Fruit fly (Drosophila melanogaster): ENCODE measurements around the gene Lamp1.
A peak's percentile ranks its signal among the peaks of the same experiment; 100 is the strongest.

Gene Lamp1

DNA sequence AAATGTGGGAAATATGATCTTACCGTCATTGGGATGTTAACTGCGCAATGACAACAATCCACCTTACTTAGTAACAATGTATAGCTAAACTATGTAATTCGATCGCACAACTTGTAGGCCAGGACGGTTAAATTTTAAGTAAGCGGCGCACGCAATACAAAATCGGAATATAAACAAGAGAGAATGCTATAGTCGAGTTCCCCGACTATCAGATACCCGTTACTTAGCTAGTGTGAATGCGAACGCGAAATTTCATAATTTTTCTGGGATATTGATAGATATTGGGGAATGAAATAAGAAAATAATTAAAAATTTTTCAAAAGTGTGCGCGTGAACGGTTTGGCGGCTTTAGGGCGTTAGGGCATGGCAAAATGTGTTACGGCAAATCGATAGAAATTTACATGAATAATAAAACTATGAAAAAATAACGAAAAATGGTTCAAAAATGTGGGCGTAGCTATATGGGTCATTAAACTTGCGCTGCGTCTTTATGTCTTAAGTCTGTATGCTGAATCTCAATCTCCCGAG is 48.9 kb downstream of the Lamp1 start:
- TF ChIP-seq Pif1A (GFP tag; optimal IDR thresholded peaks at IDR 0.05) (no peak), CG10348 (GFP tag; IDR thresholded peaks at IDR 0.05) (no peak), CG9948 (tag; optimal IDR thresholded peaks at IDR 0.05) (no peak)

DNA sequence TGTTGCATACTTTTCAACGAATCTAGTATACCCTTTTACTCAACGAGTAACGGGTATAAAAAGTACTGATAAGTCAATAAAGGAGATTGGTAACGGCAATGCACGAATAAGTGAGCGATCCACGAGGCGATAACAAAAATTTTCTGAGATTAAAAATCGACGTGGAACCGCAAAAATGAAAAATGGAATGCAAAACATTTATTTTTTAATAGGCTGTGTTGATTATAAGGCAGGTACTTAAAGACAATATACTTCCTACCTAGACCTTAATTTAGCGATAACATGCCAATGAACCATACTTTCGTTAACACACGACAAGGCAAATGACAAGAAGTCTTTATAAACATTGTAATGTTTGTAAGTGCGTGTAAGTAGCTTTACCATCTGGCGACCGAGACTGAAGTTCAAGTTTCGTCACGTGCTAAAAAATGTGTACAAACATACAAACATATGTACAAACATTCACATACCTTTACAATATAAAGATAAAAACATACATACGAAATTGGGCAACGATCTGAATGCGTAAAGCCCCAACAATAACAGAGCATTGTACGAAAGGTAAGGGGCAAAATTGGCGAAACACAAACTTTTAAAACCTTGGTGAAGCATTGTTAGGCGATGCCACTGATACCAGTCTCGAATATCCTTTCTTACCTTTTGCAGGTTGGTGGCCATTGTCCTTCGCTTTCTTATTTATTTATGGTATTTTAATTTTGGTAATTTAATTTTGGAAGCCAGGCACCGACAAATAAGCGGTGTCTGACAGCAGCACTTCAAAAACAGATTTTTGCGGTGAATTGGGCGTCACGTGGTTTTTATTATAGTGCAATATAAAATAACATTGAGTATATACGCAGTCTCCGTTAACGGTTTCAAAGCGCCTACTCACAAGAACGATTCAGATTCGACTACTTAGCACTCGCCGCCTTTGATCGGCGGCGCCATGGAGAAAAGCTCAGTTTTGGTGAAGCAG is 49.8 kb downstream of the Lamp1 start:
- TF ChIP-seq EcR (GFP tag; optimal IDR thresholded peaks at IDR 0.05) (peak; percentile 46), CG13204 (GFP tag; optimal IDR thresholded peaks at IDR 0.05) (no peak)

DNA sequence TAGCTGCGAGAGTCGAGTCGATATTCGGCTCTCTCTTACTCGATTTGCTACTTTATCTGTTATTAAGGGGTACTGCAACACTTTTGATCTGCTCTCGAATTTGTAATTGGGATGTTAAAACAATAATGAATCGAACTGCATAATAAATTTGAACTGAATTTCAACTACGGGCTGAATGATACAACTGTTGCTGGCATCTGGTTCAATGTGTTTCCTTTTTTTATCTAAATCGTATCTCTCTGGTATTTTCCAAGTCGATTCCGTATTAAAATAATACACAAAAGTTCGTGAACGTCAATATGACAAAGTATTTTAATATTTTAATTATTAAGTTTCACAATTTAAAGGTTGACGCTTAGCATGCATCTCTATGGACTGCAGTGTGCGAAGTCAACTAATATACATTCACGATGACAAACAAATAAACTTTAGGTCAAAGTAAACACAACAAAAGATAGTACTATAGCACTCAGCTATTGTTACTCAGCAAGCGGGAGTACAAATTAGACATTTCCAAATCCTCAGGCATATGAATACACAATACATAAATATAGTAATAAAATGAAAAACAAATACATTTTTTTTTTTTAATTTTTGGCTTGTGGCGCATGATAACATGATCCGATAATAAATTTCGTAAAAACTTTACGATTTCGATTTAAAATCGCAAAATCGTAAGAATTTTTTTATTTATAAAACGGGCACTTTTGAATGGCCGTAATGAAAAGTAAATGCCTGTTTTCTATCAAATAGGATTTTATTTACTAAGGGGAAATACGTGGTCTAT is 50.7 kb downstream of the Lamp1 start, which contains the start of gene CG2201:
CG2201 (minus strand) TSS at position 396 of the 787 bp plus-strand sequence.
- TF ChIP-seq Pif1A (GFP tag; optimal IDR thresholded peaks at IDR 0.05): peak; percentile 0
- no peak for TF ChIP-seq EcR (GFP tag; optimal IDR thresholded peaks at IDR 0.05)
- peak; percentile 52; the same call in 1 of the 2 replicates for TF ChIP-seq Ets98B (GFP tag; IDR thresholded peaks at IDR 0.05)
- no peak for TF ChIP-seq CG9948 (tag; optimal IDR thresholded peaks at IDR 0.05)
- no peak for TF ChIP-seq CG34367 (tag; optimal IDR thresholded peaks at IDR 0.05)
- TF ChIP-seq CG17806 (tag; optimal IDR thresholded peaks at IDR 0.05): no peak
- TF ChIP-seq CG10348 (GFP tag; IDR thresholded peaks at IDR 0.05): no peak
- TF ChIP-seq CG8159 (tag; optimal IDR thresholded peaks at IDR 0.05): no peak
- no peak for TF ChIP-seq D1 (tag; optimal IDR thresholded peaks at IDR 0.05)
- no peak for TF ChIP-seq CG8301 (tag; optimal IDR thresholded peaks at IDR 0.05)
- TF ChIP-seq gl (tag; optimal IDR thresholded peaks at IDR 0.05): no peak
- TF ChIP-seq CG32121 (GFP tag; IDR thresholded peaks at IDR 0.05): no peak
- TF ChIP-seq Pif1B (GFP tag; optimal IDR thresholded peaks at IDR 0.05): peak; percentile 29
- TF ChIP-seq fd96Ca (GFP tag; IDR thresholded peaks at IDR 0.05): no peak; the same call in 2 of the 3 replicates
- TF ChIP-seq rn (GFP tag; IDR thresholded peaks at IDR 0.05): no peak
- no peak for TF ChIP-seq CG15710 (tag; optimal IDR thresholded peaks at IDR 0.05)
- 0 out of 3 replicates have a peak, but pooled peaks have one; percentile 17 for TF ChIP-seq CG4496 (GFP tag; IDR thresholded peaks at IDR 0.05)
- no peak for TF ChIP-seq CG12605 (GFP tag; IDR thresholded peaks at IDR 0.05)
- no peak for TF ChIP-seq Snoo (tag; optimal IDR thresholded peaks at IDR 0.05)
- no peak for TF ChIP-seq CG14655 (GFP tag; optimal IDR thresholded peaks at IDR 0.05)
- no peak for TF ChIP-seq CG13204 (GFP tag; optimal IDR thresholded peaks at IDR 0.05)

DNA sequence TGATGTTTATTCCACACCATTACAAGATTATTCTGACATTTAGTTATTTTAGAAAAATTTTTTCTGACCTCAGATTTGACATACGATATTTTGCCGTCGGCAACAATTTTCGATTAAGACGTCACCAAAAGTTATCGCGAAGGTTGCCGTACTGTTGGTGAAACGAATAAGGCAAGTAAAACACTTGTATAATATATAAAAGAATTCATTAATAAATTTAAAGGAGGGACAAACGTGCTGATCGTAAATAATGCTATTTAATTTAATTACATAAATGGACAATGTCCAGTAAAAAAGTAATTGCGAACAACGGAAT is 51.2 kb downstream of the Lamp1 start:
- TF ChIP-seq CG8301 (tag; optimal IDR thresholded peaks at IDR 0.05) (no peak), CG14655 (GFP tag; optimal IDR thresholded peaks at IDR 0.05) (no peak), CG17806 (tag; optimal IDR thresholded peaks at IDR 0.05) (no peak), Ets98B (GFP tag; IDR thresholded peaks at IDR 0.05) (no peak), CG8159 (tag; optimal IDR thresholded peaks at IDR 0.05) (no peak), Snoo (tag; optimal IDR thresholded peaks at IDR 0.05) (no peak), D1 (tag; optimal IDR thresholded peaks at IDR 0.05) (peak; percentile 65)

Measured in whole organism, pupa.